Fruit fly (Drosophila melanogaster): Measurements from ENCODE around the gene CG33060.

DNA sequence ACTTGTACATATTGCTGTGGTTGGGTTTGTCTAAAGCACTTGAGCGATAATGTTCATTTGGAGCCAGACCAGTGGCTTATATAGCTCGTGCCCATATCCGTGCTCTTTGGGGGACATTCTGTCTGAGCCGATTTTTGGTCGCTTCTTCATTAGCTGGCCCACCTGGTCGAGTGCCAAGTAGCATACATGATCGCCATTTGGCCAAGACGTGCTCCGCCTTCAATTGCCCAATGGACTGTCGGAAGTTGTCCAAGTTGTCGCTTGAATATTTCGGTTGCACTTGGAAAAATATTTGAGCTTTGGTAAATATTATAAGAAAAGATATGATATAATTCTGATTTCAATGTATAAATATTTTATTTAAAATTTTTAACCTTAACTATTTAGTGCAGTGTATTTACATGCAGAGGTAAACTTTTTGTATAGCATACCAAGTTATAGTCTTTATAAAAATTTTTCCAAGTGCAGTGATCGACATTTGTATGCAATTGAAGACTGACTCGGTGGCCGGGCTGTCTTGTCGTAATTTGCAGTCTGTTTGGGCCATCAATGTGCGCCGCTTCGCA is 45.4 kb upstream of the CG33060 start, which contains the start of gene CG13047:
- TF ChIP-seq Eip75B (GFP tag; optimal IDR thresholded peaks at IDR 0.05) (no peak), fd85E (GFP tag; optimal IDR thresholded peaks at IDR 0.05) (no peak), CG6163 (GFP tag; IDR thresholded peaks at IDR 0.05) (no peak), svp (GFP tag) (no peak), CG34406 (GFP tag; optimal IDR thresholded peaks at IDR 0.05) (no peak), Lpt (GFP tag; optimal IDR thresholded peaks at IDR 0.05) (no peak), achi (GFP tag; optimal IDR thresholded peaks at IDR 0.05) (no peak)
